Fruit fly (Drosophila melanogaster) whole organism, embryonic: ENCODE data around the gene CG46458.

ENCODE experiments used
- CG10147 ChIP-seq: fragments of 200-800 bp; sonication (Bioruptor generic); optimal IDR thresholded peaks from 2 replicates; lab custom pipeline; 2019; ENCODE audit warnings: missing biosample characterization, mild to moderate bottlenecking, missing genetic modification characterization, moderate library complexity
- CG11247 ChIP-seq: fragments of 200-800 bp; sonication (Bioruptor generic); IDR thresholded peaks from 2 replicates; pipeline ENCODE4 v1.3.6; 2022; ENCODE audit warnings: missing biosample characterization, missing genetic modification characterization
- CG11456 ChIP-seq: fragments of 200-800 bp; sonication (Bioruptor generic); IDR thresholded peaks from 3 replicates; pipeline ENCODE4 v1.3.6; 2022; ENCODE audit warnings: missing biosample characterization, missing genetic modification characterization
- CG1233 ChIP-seq: fragments of 200-800 bp; sonication (Bioruptor generic); optimal IDR thresholded peaks from 4 replicates; lab custom pipeline; 2018; ENCODE audit warnings: missing biosample characterization, mild to moderate bottlenecking, missing genetic modification characterization
- CG16779 ChIP-seq: fragments of 200-800 bp; sonication (Bioruptor generic); IDR thresholded peaks from 2 replicates; pipeline ENCODE4 v1.3.6; 2022; ENCODE audit warnings: missing biosample characterization, missing genetic modification characterization
- CG18764 ChIP-seq: fragments of 200-800 bp; sonication (Bioruptor generic); optimal IDR thresholded peaks from 3 replicates; lab custom pipeline; 2016; ENCODE audit warnings: missing biosample characterization, missing genetic modification characterization
- CG2199 ChIP-seq: fragments of 200-800 bp; sonication (Bioruptor generic); IDR thresholded peaks from 3 replicates; pipeline ENCODE4 v1.3.6; 2022; ENCODE audit warnings: missing biosample characterization, missing genetic modification characterization
- CG2678 ChIP-seq: fragments of 200-800 bp; sonication (Bioruptor generic); optimal IDR thresholded peaks from 3 replicates; lab custom pipeline; 2019; ENCODE audit warnings: missing biosample characterization, mild to moderate bottlenecking, missing genetic modification characterization, moderate library complexity
- CG31365 ChIP-seq: fragments of 200-800 bp; sonication (Bioruptor generic); optimal IDR thresholded peaks from 2 replicates; lab custom pipeline; 2018; ENCODE audit warnings: missing biosample characterization, mild to moderate bottlenecking, missing genetic modification characterization
- CG3847 ChIP-seq: fragments of 200-800 bp; sonication (Bioruptor generic); IDR thresholded peaks from 2 replicates; pipeline ENCODE4 v1.3.6; 2022; ENCODE audit warnings: missing biosample characterization, missing genetic modification characterization
- CG7839 ChIP-seq: fragments of 200-800 bp; sonication (Bioruptor generic); optimal IDR thresholded peaks from 3 replicates; lab custom pipeline; 2018; ENCODE audit warnings: missing biosample characterization, mild to moderate bottlenecking, missing genetic modification characterization, moderate library complexity
- CG8478 ChIP-seq: fragments of >200 bp; optimal IDR thresholded peaks from 2 replicates; lab custom pipeline; 2018
- CG8944 ChIP-seq: fragments of 200-800 bp; sonication (Bioruptor generic); optimal IDR thresholded peaks from 3 replicates; lab custom pipeline; 2016; ENCODE audit warnings: missing biosample characterization, missing genetic modification characterization
- CTCF ChIP-seq: fragments of 200-800 bp; sonication (Bioruptor generic); optimal IDR thresholded peaks from 2 replicates; lab custom pipeline; 2017; ENCODE audit warnings: missing biosample characterization, mild to moderate bottlenecking, missing genetic modification characterization, moderate library complexity
- E2f2 ChIP-seq: fragments of 200-800 bp; sonication (Bioruptor generic); IDR thresholded peaks from 2 replicates; pipeline ENCODE4 v1.3.6; 2022; ENCODE audit warnings: missing biosample characterization, missing genetic modification characterization
- Hmx ChIP-seq: fragments of 200-800 bp; sonication (Bioruptor generic); optimal IDR thresholded peaks from 2 replicates; lab custom pipeline; 2016; ENCODE audit warnings: missing biosample characterization, missing genetic modification characterization
- Hr3 ChIP-seq: fragments of 200-800 bp; sonication (Bioruptor generic); optimal IDR thresholded peaks from 3 replicates; lab custom pipeline; 2016; ENCODE audit warnings: missing biosample characterization, missing genetic modification characterization
- Hr78 ChIP-seq, 2 experiments: fragments of 200-800 bp in 1 of 2; fragments of >200 bp in 1 of 2; sonication (Bioruptor generic) in 1 of 2; optimal IDR thresholded peaks; 2 replicates each; lab custom pipeline; 2017 to 2019; ENCODE audit warnings: missing biosample characterization in 2 of 2, missing genetic modification characterization in 2 of 2, mild to moderate bottlenecking in 1 of 2, moderate library complexity in 1 of 2
- Mes4 ChIP-seq: fragments of 200-800 bp; sonication (Bioruptor generic); optimal IDR thresholded peaks from 2 replicates; lab custom pipeline; 2016; ENCODE audit warnings: missing biosample characterization, missing genetic modification characterization
- Mrtf ChIP-seq: fragments of 200-800 bp; sonication (Bioruptor generic); IDR thresholded peaks from 3 replicates; pipeline ENCODE4 v1.3.6; 2022; ENCODE audit warnings: missing biosample characterization, missing genetic modification characterization
- Poxn ChIP-seq: fragments of 200-800 bp; sonication (Bioruptor generic); IDR thresholded peaks from 2 replicates; pipeline ENCODE4 v1.3.6; 2022; ENCODE audit warnings: missing biosample characterization, missing genetic modification characterization
- Six4 ChIP-seq: fragments of 200-800 bp; sonication (Bioruptor generic); optimal IDR thresholded peaks from 2 replicates; lab custom pipeline; 2016; ENCODE audit warnings: missing biosample characterization, missing genetic modification characterization
- Spps ChIP-seq: fragments of 200-800 bp; sonication (Bioruptor generic); optimal IDR thresholded peaks from 2 replicates; lab custom pipeline; 2018; ENCODE audit warnings: missing biosample characterization, mild to moderate bottlenecking, missing genetic modification characterization
- Sry-β ChIP-seq: fragments of 200-800 bp; sonication (Bioruptor generic); optimal IDR thresholded peaks from 2 replicates; lab custom pipeline; 2018; ENCODE audit warnings: missing biosample characterization, mild to moderate bottlenecking, missing genetic modification characterization, moderate library complexity
- Tbp ChIP-seq: fragments of >200 bp; optimal IDR thresholded peaks from 2 replicates; lab custom pipeline; 2018; ENCODE audit warnings: missing biosample characterization, missing genetic modification characterization
- al ChIP-seq: fragments of 200-800 bp; sonication (Bioruptor generic); IDR thresholded peaks from 2 replicates; pipeline ENCODE4 v1.3.6; 2022; ENCODE audit warnings: missing biosample characterization, missing genetic modification characterization
- br ChIP-seq: fragments of >200 bp; optimal IDR thresholded peaks from 2 replicates; lab custom pipeline; 2017
- croc ChIP-seq: fragments of 200-800 bp; sonication (Bioruptor generic); conservative IDR thresholded peaks from 3 replicates; pipeline ENCODE4 v1.3.6; 2022; ENCODE audit warnings: missing biosample characterization, missing genetic modification characterization
- crp ChIP-seq, 2 experiments: fragments of 200-800 bp; sonication (Bioruptor generic); optimal IDR thresholded peaks; 2 replicates in 1 of 2; 3 replicates in 1 of 2; lab custom pipeline; 2017; ENCODE audit warnings: missing biosample characterization in 2 of 2, missing genetic modification characterization in 2 of 2, mild to moderate bottlenecking in 1 of 2, moderate library complexity in 1 of 2
- dysf ChIP-seq: fragments of 200-800 bp; sonication (Bioruptor generic); IDR thresholded peaks from 3 replicates; pipeline ENCODE4 v1.3.6; 2022; ENCODE audit warnings: missing biosample characterization, missing genetic modification characterization
- esg ChIP-seq: fragments of 200-800 bp; sonication (Bioruptor generic); conservative IDR thresholded peaks from 2 replicates; pipeline ENCODE4 v1.3.6; 2022; ENCODE audit warnings: missing biosample characterization, missing genetic modification characterization
- eve ChIP-seq, 2 experiments: fragments of >200 bp; optimal IDR thresholded peaks; 2 replicates each; lab custom pipeline; 2017; ENCODE audit warnings: missing biosample characterization in 2 of 2, missing genetic modification characterization in 2 of 2
- fru ChIP-seq: fragments of >200 bp; optimal IDR thresholded peaks from 2 replicates; lab custom pipeline; 2017
- ftz-f1 ChIP-seq: fragments of 200-800 bp; sonication (Bioruptor generic); optimal IDR thresholded peaks from 2 replicates; lab custom pipeline; 2016; ENCODE audit warnings: missing biosample characterization, missing genetic modification characterization
- her ChIP-seq: fragments of 200-800 bp; sonication (Bioruptor generic); optimal IDR thresholded peaks from 2 replicates; lab custom pipeline; 2016; ENCODE audit warnings: missing biosample characterization, missing genetic modification characterization
- hkb ChIP-seq, 2 experiments: fragments of 200-800 bp in 1 of 2; fragments of >200 bp in 1 of 2; sonication (Bioruptor generic) in 1 of 2; IDR thresholded peaks in 1 of 2; optimal IDR thresholded peaks in 1 of 2; 2 replicates each; pipeline versions ENCODE4 v1.3.6 to Lab custom; 2017 to 2022; ENCODE audit warnings: missing biosample characterization in 1 of 2, missing genetic modification characterization in 1 of 2
- lab ChIP-seq: fragments of 200-800 bp; sonication (Bioruptor generic); optimal IDR thresholded peaks from 3 replicates; lab custom pipeline; 2017; ENCODE audit warnings: missing biosample characterization, missing genetic modification characterization, mild to moderate bottlenecking, moderate library complexity, missing genetic modification reagents
- lola ChIP-seq, 3 experiments: fragments of >200 bp in 2 of 3; fragments of 200-800 bp in 1 of 3; sonication (Bioruptor generic) in 1 of 3; optimal IDR thresholded peaks; 2 replicates each; lab custom pipeline; 2017 to 2019; ENCODE audit warnings: missing biosample characterization in 3 of 3, missing genetic modification characterization in 3 of 3, mild to moderate bottlenecking in 1 of 3, moderate library complexity in 1 of 3
- mirr ChIP-seq: fragments of 200-800 bp; sonication (Bioruptor generic); optimal IDR thresholded peaks from 3 replicates; lab custom pipeline; 2018; ENCODE audit warnings: missing biosample characterization, mild to moderate bottlenecking, missing genetic modification characterization
- oc ChIP-seq: fragments of 200-800 bp; sonication (Bioruptor generic); optimal IDR thresholded peaks from 2 replicates; lab custom pipeline; 2018; ENCODE audit warnings: missing biosample characterization, mild to moderate bottlenecking, missing genetic modification characterization, moderate library complexity
- otp ChIP-seq: fragments of 200-800 bp; sonication (Bioruptor generic); IDR thresholded peaks from 3 replicates; pipeline ENCODE4, ENCODE4 v1.3.6; 2022; ENCODE audit warnings: missing biosample characterization, missing genetic modification characterization
- pho ChIP-seq: fragments of 200-800 bp; sonication (Bioruptor generic); optimal IDR thresholded peaks from 2 replicates; lab custom pipeline; 2016; ENCODE audit warnings: missing biosample characterization, missing genetic modification characterization
- pita ChIP-seq: fragments of 200-800 bp; sonication (Bioruptor generic); optimal IDR thresholded peaks from 2 replicates; lab custom pipeline; 2017; ENCODE audit warnings: missing biosample characterization, mild to moderate bottlenecking, missing genetic modification characterization
- pnt ChIP-seq: fragments of 200-800 bp; sonication (Bioruptor generic); optimal IDR thresholded peaks from 3 replicates; lab custom pipeline; 2016; ENCODE audit warnings: missing biosample characterization, missing genetic modification characterization
- prd ChIP-seq, 3 experiments: fragments of >200 bp in 2 of 3; fragments of 200-800 bp in 1 of 3; sonication (Bioruptor generic) in 1 of 3; optimal IDR thresholded peaks in 2 of 3; IDR thresholded peaks in 1 of 3; 2 replicates in 2 of 3; 3 replicates in 1 of 3; pipeline versions ENCODE4 v1.3.6 to Lab custom; 2017 to 2022; ENCODE audit warnings: missing biosample characterization in 1 of 3, missing genetic modification characterization in 1 of 3
- ranshi ChIP-seq: fragments of 200-800 bp; sonication (Bioruptor generic); IDR thresholded peaks from 2 replicates; pipeline ENCODE4 v1.3.6; 2022; ENCODE audit warnings: missing biosample characterization, missing genetic modification characterization
- sc ChIP-seq, 3 experiments: fragments of >200 bp in 2 of 3; fragments of 200-800 bp in 1 of 3; sonication (Bioruptor generic) in 1 of 3; optimal IDR thresholded peaks; 2 replicates in 2 of 3; 3 replicates in 1 of 3; lab custom pipeline; 2017; ENCODE audit warnings: mild to moderate bottlenecking in 1 of 3, missing biosample characterization in 1 of 3, missing genetic modification characterization in 1 of 3, missing genetic modification reagents in 1 of 3
- seq ChIP-seq: fragments of 200-800 bp; sonication (Bioruptor generic); IDR thresholded peaks from 2 replicates; pipeline ENCODE4 v1.3.6; 2022; ENCODE audit warnings: missing biosample characterization, missing genetic modification characterization
- sna ChIP-seq: fragments of 200-800 bp; sonication (Bioruptor generic); IDR thresholded peaks from 2 replicates; pipeline ENCODE4 v1.3.6; 2022; ENCODE audit warnings: missing biosample characterization, missing genetic modification characterization; ENCODE audit not compliant: partially characterized antibody
- tin ChIP-seq: fragments of 200-800 bp; sonication (Bioruptor generic); optimal IDR thresholded peaks from 3 replicates; lab custom pipeline; 2016; ENCODE audit warnings: missing biosample characterization, missing genetic modification characterization
- z ChIP-seq: fragments of 200-800 bp; sonication (Bioruptor generic); IDR thresholded peaks from 3 replicates; pipeline ENCODE4 v1.3.6; 2022; ENCODE audit warnings: missing biosample characterization, missing genetic modification characterization

CG46458 gene

DNA sequence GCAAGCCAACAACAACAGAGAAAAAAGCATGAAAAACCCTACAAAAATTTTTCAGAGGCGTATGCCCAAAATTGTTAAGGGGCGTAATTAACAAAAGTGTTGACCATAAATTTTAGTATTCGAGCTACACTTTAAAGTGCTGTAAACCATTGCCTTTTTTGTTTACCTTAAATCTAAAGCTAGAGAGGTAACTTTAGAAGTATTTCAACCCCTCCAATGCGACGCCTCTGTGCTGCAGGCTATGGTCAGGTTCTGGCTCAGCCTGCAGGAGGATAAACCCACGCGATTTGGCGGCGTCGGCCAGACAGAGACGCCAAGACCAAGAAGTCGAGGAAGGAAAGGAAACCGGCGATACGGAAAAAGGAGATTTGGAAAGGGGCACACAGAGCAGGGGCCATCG is 43.8 kb downstream of the CG46458 start (continued):
- TF ChIP-seq esg (GFP tag; lab: Robert Waterston, UW) = peak; percentile 38
- TF ChIP-seq dysf = peak; percentile 66
- 0 out of 3 replicates have a peak, but pooled peaks have one; percentile 55 for TF ChIP-seq otp (GFP tag; lab: Robert Waterston, UW)
- peak; percentile 63 for TF ChIP-seq CG10147 (GFP tag; lab: Kevin White, UChicago)
- TF ChIP-seq CG7839 (tag; lab: Kevin White, UChicago) = peak; percentile 79
- no peak for TF ChIP-seq hkb (optimal IDR thresholded peaks at IDR 0.05; lab: Kevin White, UChicago)
- peak; percentile 78 for TF ChIP-seq hkb (GFP tag; IDR thresholded peaks at IDR 0.05; lab: Robert Waterston, UW)
- peak; percentile 81 for TF ChIP-seq CG2678
- no peak for TF ChIP-seq sna (GFP tag; lab: Robert Waterston, UW)
- no peak for TF ChIP-seq al (GFP tag; lab: Robert Waterston, UW)
- TF ChIP-seq sc (optimal IDR thresholded peaks at IDR 0.05; lab: Kevin White, UChicago) = no peak
- TF ChIP-seq sc (GFP tag; optimal IDR thresholded peaks at IDR 0.05; lab: Kevin White, UChicago) = peak; percentile 4
- peak; percentile 73 for TF ChIP-seq CG1233 (GFP tag; lab: Kevin White, UChicago)
- TF ChIP-seq mirr (GFP tag; lab: Kevin White, UChicago) = no peak
- TF ChIP-seq Six4 (GFP tag; lab: Kevin White, UChicago) = peak; percentile 62
- TF ChIP-seq pho (GFP tag; lab: Kevin White, UChicago) = peak; percentile 2
- TF ChIP-seq her (GFP tag; lab: Kevin White, UChicago) = peak; percentile 62
- no peak for TF ChIP-seq crp (GFP tag; optimal IDR thresholded peaks at IDR 0.05; lab: Kevin White, UChicago)
- 0 out of 3 replicates have a peak, but pooled peaks have one; percentile 19 for TF ChIP-seq z
- no peak for TF ChIP-seq br (lab: Kevin White, UChicago)
- peak; percentile 68 for TF ChIP-seq Spps (tag; lab: Kevin White, UChicago)
- TF ChIP-seq CG2199 = no peak
- peak; percentile 51 for TF ChIP-seq CG18764 (GFP tag; lab: Kevin White, UChicago)
- peak; percentile 78 for TF ChIP-seq lab (GFP tag; lab: Kevin White, UChicago)
- TF ChIP-seq Sry-β = peak; percentile 3
- TF ChIP-seq Mrtf (GFP tag; lab: Robert Waterston, UW) = 0 out of 3 replicates have a peak, but pooled peaks have one; percentile 28
- peak; percentile 72; the same call in 1 of the 2 replicates for TF ChIP-seq ranshi (GFP tag; lab: Robert Waterston, UW)
- TF ChIP-seq ftz-f1 (GFP tag; lab: Kevin White, UChicago) = no peak
- no peak for TF ChIP-seq seq (GFP tag; lab: Robert Waterston, UW)
- TF ChIP-seq Hmx (GFP tag; lab: Kevin White, UChicago) = no peak
- TF ChIP-seq croc (GFP tag; lab: Robert Waterston, UW) = peak; percentile 70
- no peak for TF ChIP-seq prd (optimal IDR thresholded peaks at IDR 0.05; lab: Kevin White, UChicago)
- TF ChIP-seq prd (GFP tag; IDR thresholded peaks at IDR 0.05; lab: Robert Waterston, UW) = peak; percentile 95
- peak; percentile 17 for TF ChIP-seq oc (tag; lab: Kevin White, UChicago)
- TF ChIP-seq Hr78 (GFP tag; optimal IDR thresholded peaks at IDR 0.05; lab: Kevin White, UChicago) = no peak
- TF ChIP-seq fru (lab: Kevin White, UChicago) = no peak
- TF ChIP-seq Tbp (GFP tag; lab: Kevin White, UChicago) = no peak
- TF ChIP-seq CG8478 (lab: Kevin White, UChicago) = no peak
- no peak for TF ChIP-seq Poxn
- TF ChIP-seq CG11247 (GFP tag; lab: Robert Waterston, UW) = peak; percentile 47; the same call in 1 of the 2 replicates
- peak; percentile 26 for TF ChIP-seq CG31365 (tag; lab: Kevin White, UChicago)
- TF ChIP-seq lola (GFP tag; optimal IDR thresholded peaks at IDR 0.05; lab: Kevin White, UChicago) = peak in 1 of 3 experiments; percentile 83
- TF ChIP-seq CG8944 (GFP tag; lab: Kevin White, UChicago) = peak; percentile 60
- no peak; the same call in 1 of the 2 replicates for TF ChIP-seq E2f2 (GFP tag; lab: Robert Waterston, UW)
- no peak for TF ChIP-seq pita (GFP tag; lab: Kevin White, UChicago)
- TF ChIP-seq Mes4 (GFP tag; lab: Kevin White, UChicago) = peak; percentile 47
- peak; percentile 29; the same call in 1 of the 2 replicates for TF ChIP-seq CG3847 (GFP tag; lab: Robert Waterston, UW)
- peak; percentile 87 for TF ChIP-seq tin (GFP tag; lab: Kevin White, UChicago)
- TF ChIP-seq CG11456 (GFP tag; lab: Robert Waterston, UW) = peak; percentile 36; the same call in 2 of the 3 replicates
- no peak for TF ChIP-seq eve (GFP tag; optimal IDR thresholded peaks at IDR 0.05; lab: Kevin White, UChicago)
- peak; percentile 54 for TF ChIP-seq Hr3 (GFP tag; lab: Kevin White, UChicago)
- peak; percentile 74 for TF ChIP-seq pnt (GFP tag; lab: Kevin White, UChicago)
- no peak for TF ChIP-seq CG16779 (GFP tag; lab: Robert Waterston, UW)
- no peak for TF ChIP-seq CTCF (GFP tag; lab: Kevin White, UChicago)
